Fruit fly (Drosophila melanogaster) whole organism, embryonic: ENCODE results near the gene CG13659.

ENCODE experiments used
- Adf1 ChIP-seq: fragments of 200-800 bp; sonication (Bioruptor generic); IDR thresholded peaks from 2 replicates; pipeline ENCODE4 v1.3.6; 2022; ENCODE audit warnings: missing biosample characterization, missing genetic modification characterization
- CG10959 ChIP-seq: fragments of 200-800 bp; sonication (Bioruptor generic); IDR thresholded peaks from 2 replicates; pipeline ENCODE4 v1.3.6; 2022; ENCODE audit warnings: missing biosample characterization, missing genetic modification characterization
- CG11695 ChIP-seq: fragments of 200-800 bp; sonication (Bioruptor generic); IDR thresholded peaks from 3 replicates; pipeline ENCODE4 v1.3.6; 2022; ENCODE audit warnings: missing biosample characterization, missing genetic modification characterization
- CG14014 ChIP-seq: fragments of 200-800 bp; sonication (Bioruptor generic); IDR thresholded peaks from 2 replicates; pipeline ENCODE4 v1.3.6; 2022; ENCODE audit warnings: missing biosample characterization, missing genetic modification characterization
- Fer2 ChIP-seq: fragments of 200-800 bp; sonication (Bioruptor generic); optimal IDR thresholded peaks from 2 replicates; lab custom pipeline; 2018; ENCODE audit warnings: missing biosample characterization, mild to moderate bottlenecking, missing genetic modification characterization, moderate library complexity
- Kr ChIP-seq: fragments of 200-800 bp; sonication (Bioruptor generic); optimal IDR thresholded peaks from 2 replicates; lab custom pipeline; 2017; ENCODE audit warnings: missing biosample characterization, mild to moderate bottlenecking, missing genetic modification characterization
- Oli ChIP-seq: fragments of 200-800 bp; sonication (Bioruptor generic); optimal IDR thresholded peaks from 2 replicates; lab custom pipeline; 2018; ENCODE audit warnings: missing biosample characterization, mild to moderate bottlenecking, missing genetic modification characterization, moderate library complexity
- Six4 ChIP-seq: fragments of 200-800 bp; sonication (Bioruptor generic); optimal IDR thresholded peaks from 2 replicates; lab custom pipeline; 2016; ENCODE audit warnings: missing biosample characterization, missing genetic modification characterization
- dan ChIP-seq: fragments of 200-800 bp; sonication (Bioruptor generic); IDR thresholded peaks from 2 replicates; pipeline ENCODE4 v1.3.6; 2022; ENCODE audit warnings: missing biosample characterization, missing genetic modification characterization
- fu2 ChIP-seq: fragments of 200-800 bp; sonication (Bioruptor generic); optimal IDR thresholded peaks from 2 replicates; lab custom pipeline; 2016; ENCODE audit warnings: missing biosample characterization, missing genetic modification characterization
- gt ChIP-seq: fragments of 200-800 bp; sonication (Bioruptor generic); IDR thresholded peaks from 2 replicates; pipeline ENCODE4 v1.3.6; 2022; ENCODE audit warnings: missing biosample characterization, missing genetic modification characterization
- pita ChIP-seq: fragments of 200-800 bp; sonication (Bioruptor generic); optimal IDR thresholded peaks from 2 replicates; lab custom pipeline; 2017; ENCODE audit warnings: missing biosample characterization, mild to moderate bottlenecking, missing genetic modification characterization
- sc ChIP-seq, 3 experiments: fragments of >200 bp in 2 of 3; fragments of 200-800 bp in 1 of 3; sonication (Bioruptor generic) in 1 of 3; optimal IDR thresholded peaks; 2 replicates in 2 of 3; 3 replicates in 1 of 3; lab custom pipeline; 2017; ENCODE audit warnings: mild to moderate bottlenecking in 1 of 3, missing biosample characterization in 1 of 3, missing genetic modification characterization in 1 of 3, missing genetic modification reagents in 1 of 3

DNA sequence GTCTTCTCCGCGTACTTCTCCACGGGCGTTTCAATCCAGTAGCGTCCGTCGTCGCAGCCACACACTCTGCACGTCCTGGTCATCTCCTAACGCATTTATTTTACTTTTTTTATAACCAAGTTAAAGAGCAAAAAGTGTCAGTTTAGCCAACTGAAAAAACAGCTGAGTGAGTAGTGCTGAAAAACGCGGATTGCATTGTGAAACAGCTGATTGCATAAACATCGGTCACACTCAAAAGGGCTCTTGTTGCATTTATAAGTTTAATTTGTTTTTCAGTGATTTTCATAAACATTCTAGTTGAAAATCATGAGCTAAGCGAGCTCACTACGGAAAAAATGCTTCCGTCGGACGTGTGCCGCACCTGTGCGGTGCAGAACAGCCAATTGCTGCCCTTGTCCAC, 34.4 kb downstream of the CG13659 start, which contains the start of the genes CG10669 and CG11902:
- TF ChIP-seq Six4 (no peak), Fer2 (no peak), gt (GFP tag; lab: Robert Waterston, UW) (no peak), pita (GFP tag; lab: Kevin White, UChicago) (no peak), fu2 (GFP tag; lab: Kevin White, UChicago) (no peak), sc (optimal IDR thresholded peaks at IDR 0.05; lab: Kevin White, UChicago) (no peak), sc (GFP tag; optimal IDR thresholded peaks at IDR 0.05; lab: Kevin White, UChicago) (no peak), CG11695 (no peak), CG14014 (GFP tag; lab: Robert Waterston, UW) (no peak), dan (GFP tag; lab: Robert Waterston, UW) (no peak), Oli (no peak), CG10959 (GFP tag; lab: Robert Waterston, UW) (no peak), Kr (GFP tag; lab: Kevin White, UChicago) (no peak), Adf1 (no peak)
